Fruit fly (Drosophila melanogaster) whole organism, embryonic: ENCODE measurements around the gene Tom70.

Source experiments
- Atf-2 ChIP-seq: fragments of 200-800 bp; sonication (Bioruptor generic); optimal IDR thresholded peaks from 2 replicates; lab custom pipeline; 2016; ENCODE audit warnings: missing biosample characterization, missing genetic modification characterization
- B-H1 ChIP-seq: fragments of 200-800 bp; sonication (Bioruptor generic); IDR thresholded peaks from 3 replicates; pipeline ENCODE4 v1.3.6; 2022; ENCODE audit warnings: missing biosample characterization, missing genetic modification characterization
- CG10267 ChIP-seq: fragments of 200-800 bp; sonication (Bioruptor generic); optimal IDR thresholded peaks from 2 replicates; lab custom pipeline; 2018; ENCODE audit warnings: missing biosample characterization, mild to moderate bottlenecking, missing genetic modification characterization, moderate library complexity
- CG12236 ChIP-seq: fragments of 200-800 bp; sonication (Bioruptor generic); optimal IDR thresholded peaks from 2 replicates; lab custom pipeline; 2016; ENCODE audit warnings: missing biosample characterization, missing genetic modification characterization
- CG12744 ChIP-seq: fragments of 200-800 bp; sonication (Bioruptor generic); optimal IDR thresholded peaks from 2 replicates; lab custom pipeline; 2016; ENCODE audit warnings: missing biosample characterization, missing genetic modification characterization
- CG14710 ChIP-seq: fragments of 200-800 bp; sonication (Bioruptor generic); optimal IDR thresholded peaks from 3 replicates; lab custom pipeline; 2019; ENCODE audit warnings: missing biosample characterization, mild to moderate bottlenecking, missing genetic modification characterization, moderate library complexity
- CG17829 ChIP-seq: fragments of 200-800 bp; optimal IDR thresholded peaks from 2 replicates; lab custom pipeline; 2019; ENCODE audit warnings: missing biosample characterization, mild to moderate bottlenecking, missing genetic modification characterization, moderate library complexity
- CG2678 ChIP-seq: fragments of 200-800 bp; sonication (Bioruptor generic); optimal IDR thresholded peaks from 3 replicates; lab custom pipeline; 2019; ENCODE audit warnings: missing biosample characterization, mild to moderate bottlenecking, missing genetic modification characterization, moderate library complexity
- CG3407 ChIP-seq: fragments of 200-800 bp; sonication (Bioruptor generic); optimal IDR thresholded peaks from 2 replicates; lab custom pipeline; 2018; ENCODE audit warnings: missing biosample characterization, mild to moderate bottlenecking, missing genetic modification characterization
- CG4404 ChIP-seq: fragments of 200-800 bp; sonication (Bioruptor generic); IDR thresholded peaks from 2 replicates; pipeline ENCODE4 v1.3.6; 2022; ENCODE audit warnings: missing biosample characterization, missing genetic modification characterization
- CG4820 ChIP-seq: fragments of 200-800 bp; sonication (Bioruptor generic); optimal IDR thresholded peaks from 3 replicates; lab custom pipeline; 2016; ENCODE audit warnings: missing biosample characterization, missing genetic modification characterization
- CG6683 ChIP-seq: fragments of 200-800 bp; sonication (Bioruptor generic); optimal IDR thresholded peaks from 2 replicates; lab custom pipeline; 2017; ENCODE audit warnings: missing biosample characterization, mild to moderate bottlenecking, missing genetic modification characterization, missing genetic modification reagents
- CG6854 ChIP-seq: fragments of 200-800 bp; sonication (Bioruptor generic); optimal IDR thresholded peaks from 3 replicates; lab custom pipeline; 2017; ENCODE audit warnings: missing biosample characterization, mild to moderate bottlenecking, missing genetic modification characterization
- CG8388 ChIP-seq: fragments of 200-800 bp; sonication (Bioruptor generic); optimal IDR thresholded peaks from 2 replicates; lab custom pipeline; 2019; ENCODE audit warnings: missing biosample characterization, mild to moderate bottlenecking, missing genetic modification characterization, moderate library complexity
- CG8924 ChIP-seq: fragments of 200-800 bp; optimal IDR thresholded peaks from 3 replicates; lab custom pipeline; 2019; ENCODE audit warnings: missing biosample characterization, mild to moderate bottlenecking, missing genetic modification characterization, moderate library complexity
- CG9215 ChIP-seq: fragments of 200-800 bp; sonication (Bioruptor generic); IDR thresholded peaks from 2 replicates; pipeline ENCODE4 v1.3.6; 2022; ENCODE audit warnings: missing biosample characterization, missing genetic modification characterization
- CG9876 ChIP-seq: fragments of 200-800 bp; sonication (Bioruptor generic); optimal IDR thresholded peaks from 2 replicates; lab custom pipeline; 2016; ENCODE audit warnings: missing biosample characterization, missing genetic modification characterization
- CkIIα-i1 ChIP-seq: fragments of 200-800 bp; sonication (Bioruptor generic); IDR thresholded peaks from 2 replicates; pipeline ENCODE4 v1.3.6; 2022; ENCODE audit warnings: missing biosample characterization, missing genetic modification characterization
- D ChIP-seq, 2 experiments: fragments of 200-800 bp in 1 of 2; fragments of >200 bp in 1 of 2; sonication (Bioruptor generic) in 1 of 2; optimal IDR thresholded peaks; 2 replicates in 1 of 2; 3 replicates in 1 of 2; lab custom pipeline; 2017; ENCODE audit warnings: mild to moderate bottlenecking in 1 of 2, missing biosample characterization in 1 of 2, missing genetic modification characterization in 1 of 2, missing genetic modification reagents in 1 of 2
- Dip2 ChIP-seq: fragments of 200-800 bp; sonication (Bioruptor generic); IDR thresholded peaks from 2 replicates; pipeline ENCODE4 v1.3.6; 2022; ENCODE audit warnings: missing biosample characterization, missing genetic modification characterization
- Eip74EF ChIP-seq, 2 experiments: fragments of 200-800 bp in 1 of 2; fragments of >200 bp in 1 of 2; sonication (Bioruptor generic) in 1 of 2; optimal IDR thresholded peaks; 2 replicates each; lab custom pipeline; 2017 to 2019; ENCODE audit warnings: missing biosample characterization in 2 of 2, missing genetic modification characterization in 2 of 2, mild to moderate bottlenecking in 1 of 2, moderate library complexity in 1 of 2
- Gug ChIP-seq: fragments of 200-800 bp; sonication (Bioruptor generic); IDR thresholded peaks from 4 replicates; pipeline ENCODE4 v1.3.6; 2022; ENCODE audit warnings: missing biosample characterization, missing genetic modification characterization
- HLHmδ ChIP-seq: fragments of 200-800 bp; sonication (Bioruptor generic); optimal IDR thresholded peaks from 2 replicates; lab custom pipeline; 2018; ENCODE audit warnings: missing biosample characterization, mild to moderate bottlenecking, missing genetic modification characterization, moderate library complexity
- Hand ChIP-seq: fragments of 200-800 bp; sonication (Bioruptor generic); optimal IDR thresholded peaks from 2 replicates; lab custom pipeline; 2017; ENCODE audit warnings: mild to moderate bottlenecking, missing biosample characterization, missing genetic modification reagents, missing genetic modification characterization
- Hr51 ChIP-seq, 2 experiments: fragments of 200-800 bp; sonication (Bioruptor generic); optimal IDR thresholded peaks; 2 replicates in 1 of 2; 3 replicates in 1 of 2; lab custom pipeline; 2016 to 2018; ENCODE audit warnings: missing biosample characterization in 2 of 2, missing genetic modification characterization in 2 of 2, mild to moderate bottlenecking in 1 of 2, moderate library complexity in 1 of 2
- Neu2 ChIP-seq: fragments of 200-800 bp; sonication (Bioruptor generic); optimal IDR thresholded peaks from 3 replicates; lab custom pipeline; 2016; ENCODE audit warnings: missing biosample characterization, missing genetic modification characterization, borderline replicate concordance
- PHDP ChIP-seq: fragments of 200-800 bp; sonication (Bioruptor generic); optimal IDR thresholded peaks from 3 replicates; lab custom pipeline; 2018; ENCODE audit warnings: missing biosample characterization, mild to moderate bottlenecking, missing genetic modification characterization, moderate library complexity
- Sry-β ChIP-seq: fragments of 200-800 bp; sonication (Bioruptor generic); optimal IDR thresholded peaks from 2 replicates; lab custom pipeline; 2018; ENCODE audit warnings: missing biosample characterization, mild to moderate bottlenecking, missing genetic modification characterization, moderate library complexity
- ara ChIP-seq: fragments of 200-800 bp; sonication (Bioruptor generic); IDR thresholded peaks from 2 replicates; pipeline ENCODE4 v1.3.6; 2022; ENCODE audit warnings: missing biosample characterization, missing genetic modification characterization
- bowl ChIP-seq: fragments of 200-800 bp; sonication (Bioruptor generic); IDR thresholded peaks from 2 replicates; pipeline ENCODE4 v1.3.6; 2022; ENCODE audit warnings: missing biosample characterization, missing genetic modification characterization
- ci ChIP-seq: fragments of 200-800 bp; sonication (Bioruptor generic); IDR thresholded peaks from 3 replicates; pipeline ENCODE4 v1.3.6; 2022; ENCODE audit warnings: missing biosample characterization, missing genetic modification characterization
- crol ChIP-seq: fragments of 200-800 bp; sonication (Bioruptor generic); IDR thresholded peaks from 2 replicates; pipeline ENCODE4 v1.3.6; 2022; ENCODE audit warnings: missing biosample characterization, missing genetic modification characterization
- dan ChIP-seq: fragments of 200-800 bp; sonication (Bioruptor generic); IDR thresholded peaks from 2 replicates; pipeline ENCODE4 v1.3.6; 2022; ENCODE audit warnings: missing biosample characterization, missing genetic modification characterization
- danr ChIP-seq: fragments of 200-800 bp; sonication (Bioruptor generic); IDR thresholded peaks from 2 replicates; pipeline ENCODE4 v1.3.6; 2022; ENCODE audit warnings: missing biosample characterization, missing genetic modification characterization
- fu2 ChIP-seq: fragments of 200-800 bp; sonication (Bioruptor generic); optimal IDR thresholded peaks from 2 replicates; lab custom pipeline; 2016; ENCODE audit warnings: missing biosample characterization, missing genetic modification characterization
- klu ChIP-seq: fragments of 200-800 bp; sonication (Bioruptor generic); IDR thresholded peaks from 2 replicates; pipeline ENCODE4 v1.3.6; 2022; ENCODE audit warnings: missing biosample characterization, missing genetic modification characterization
- luna ChIP-seq: fragments of 200-800 bp; sonication (Bioruptor generic); optimal IDR thresholded peaks from 2 replicates; lab custom pipeline; 2016; ENCODE audit warnings: missing biosample characterization, missing genetic modification characterization
- onecut ChIP-seq: fragments of 200-800 bp; sonication (Bioruptor generic); IDR thresholded peaks from 2 replicates; pipeline ENCODE4 v1.3.6; 2022; ENCODE audit warnings: missing biosample characterization, missing genetic modification characterization
- pnt ChIP-seq: fragments of 200-800 bp; sonication (Bioruptor generic); optimal IDR thresholded peaks from 3 replicates; lab custom pipeline; 2016; ENCODE audit warnings: missing biosample characterization, missing genetic modification characterization
- sisA ChIP-seq: fragments of 200-800 bp; sonication (Bioruptor generic); IDR thresholded peaks from 2 replicates; pipeline ENCODE4 v1.3.6; 2022; ENCODE audit warnings: missing biosample characterization, missing genetic modification characterization
- ssp ChIP-seq: fragments of 200-800 bp; sonication (Bioruptor generic); IDR thresholded peaks from 2 replicates; pipeline ENCODE4 v1.3.6; 2022; ENCODE audit warnings: missing biosample characterization, missing genetic modification characterization
- stwl ChIP-seq: fragments of 200-800 bp; sonication (Bioruptor generic); optimal IDR thresholded peaks from 3 replicates; lab custom pipeline; 2018; ENCODE audit warnings: missing biosample characterization, mild to moderate bottlenecking, missing genetic modification characterization, moderate library complexity
- tap ChIP-seq: fragments of 200-800 bp; optimal IDR thresholded peaks from 3 replicates; lab custom pipeline; 2019; ENCODE audit warnings: missing biosample characterization, mild to moderate bottlenecking, missing genetic modification characterization, moderate library complexity
- tio ChIP-seq: fragments of 200-800 bp; sonication (Bioruptor generic); optimal IDR thresholded peaks from 2 replicates; lab custom pipeline; 2017; ENCODE audit warnings: missing biosample characterization, missing genetic modification characterization, inconsistent platforms
- trh ChIP-seq: fragments of 200-800 bp; sonication (Bioruptor generic); optimal IDR thresholded peaks from 2 replicates; lab custom pipeline; 2016; ENCODE audit warnings: missing biosample characterization, missing genetic modification characterization
- ttk ChIP-seq: fragments of 200-800 bp; sonication (Bioruptor generic); IDR thresholded peaks from 2 replicates; pipeline ENCODE4 v2.1.2; 2022; ENCODE audit warnings: missing biosample characterization, missing genetic modification characterization
- unpg ChIP-seq: fragments of 200-800 bp; sonication (Bioruptor generic); optimal IDR thresholded peaks from 3 replicates; lab custom pipeline; 2018; ENCODE audit warnings: missing biosample characterization, mild to moderate bottlenecking, missing genetic modification characterization, moderate library complexity
- zfh1 ChIP-seq: fragments of 200-800 bp; sonication (Bioruptor generic); IDR thresholded peaks from 3 replicates; pipeline ENCODE4 v1.3.6; 2022; ENCODE audit warnings: missing biosample characterization, missing genetic modification characterization

Gene Tom70

dm6 chr2L:12045941-12046855 lies 7.9 kb upstream of the Tom70 start, which contains the start of gene CG6770 (continued):
- TF ChIP-seq bowl (peak; percentile 86; the same call in 1 of the 2 replicates), ttk (GFP tag; lab: Robert Waterston, UW) (peak; percentile 81), Eip74EF (GFP tag; optimal IDR thresholded peaks at IDR 0.05; lab: Kevin White, UChicago) (peak in 1 of 2 experiments; percentile 74), Atf-2 (GFP tag; lab: Kevin White, UChicago) (no peak), CG9215 (GFP tag; lab: Robert Waterston, UW) (peak; percentile 65), Gug (GFP tag; lab: Robert Waterston, UW) (no peak; the same call in 3 of the 4 replicates), stwl (tag; lab: Kevin White, UChicago) (no peak), zfh1 (GFP tag; lab: Robert Waterston, UW) (peak; percentile 85), unpg (GFP tag; lab: Kevin White, UChicago) (peak; percentile 89), tap (tag; lab: Kevin White, UChicago) (peak; percentile 80), ara (GFP tag; lab: Robert Waterston, UW) (peak; percentile 62), sisA (GFP tag; lab: Robert Waterston, UW) (peak; percentile 51), Neu2 (no peak), luna (GFP tag; lab: Kevin White, UChicago) (no peak), CG12236 (no peak), PHDP (tag; lab: Kevin White, UChicago) (peak; percentile 93), crol (GFP tag; lab: Robert Waterston, UW) (peak; percentile 22; the same call in 1 of the 2 replicates), CG2678 (tag; lab: Kevin White, UChicago) (peak; percentile 92), HLHmδ (GFP tag; lab: Kevin White, UChicago) (no peak), CG9876 (GFP tag; lab: Kevin White, UChicago) (peak; percentile 21), Hr51 (GFP tag; optimal IDR thresholded peaks at IDR 0.05; lab: Kevin White, UChicago) (peak; percentile 46 to 83), CG4404 (GFP tag; lab: Robert Waterston, UW) (peak; percentile 57; the same call in 1 of the 2 replicates), CG14710 (peak; percentile 36), CG8388 (GFP tag; lab: Kevin White, UChicago) (peak; percentile 66), CG12744 (GFP tag; lab: Kevin White, UChicago) (peak; percentile 43), onecut (GFP tag; lab: Robert Waterston, UW) (peak; percentile 70), tio (peak; percentile 64), CG3407 (GFP tag; lab: Kevin White, UChicago) (peak; percentile 55), CG6683 (GFP tag; lab: Kevin White, UChicago) (peak; percentile 78), klu (GFP tag; lab: Robert Waterston, UW) (peak; percentile 68), CG4820 (GFP tag; lab: Kevin White, UChicago) (peak; percentile 27), CkIIα-i1 (GFP tag; lab: Robert Waterston, UW) (no peak), D (optimal IDR thresholded peaks at IDR 0.05; lab: Kevin White, UChicago) (no peak), D (GFP tag; optimal IDR thresholded peaks at IDR 0.05; lab: Kevin White, UChicago) (no peak), CG6854 (GFP tag; lab: Kevin White, UChicago) (peak; percentile 74), CG10267 (tag; lab: Kevin White, UChicago) (peak; percentile 74), dan (GFP tag; lab: Robert Waterston, UW) (no peak), CG8924 (tag; lab: Kevin White, UChicago) (peak; percentile 87), Sry-β (GFP tag; lab: Kevin White, UChicago) (peak; percentile 76), ssp (peak; percentile 68; the same call in 1 of the 2 replicates), pnt (GFP tag; lab: Kevin White, UChicago) (no peak), Hand (peak; percentile 92), CG17829 (tag; lab: Kevin White, UChicago) (peak; percentile 70), danr (GFP tag; lab: Robert Waterston, UW) (peak; percentile 69; the same call in 1 of the 2 replicates), ci (peak; percentile 89), Dip2 (GFP tag; lab: Robert Waterston, UW) (no peak), trh (GFP tag; lab: Kevin White, UChicago) (peak; percentile 43), fu2 (GFP tag; lab: Kevin White, UChicago) (no peak), B-H1 (GFP tag; lab: Robert Waterston, UW) (peak; percentile 64; the same call in 1 of the 3 replicates)
